Fruit fly (Drosophila melanogaster): ENCODE results near the gene CG4956.

DNA sequence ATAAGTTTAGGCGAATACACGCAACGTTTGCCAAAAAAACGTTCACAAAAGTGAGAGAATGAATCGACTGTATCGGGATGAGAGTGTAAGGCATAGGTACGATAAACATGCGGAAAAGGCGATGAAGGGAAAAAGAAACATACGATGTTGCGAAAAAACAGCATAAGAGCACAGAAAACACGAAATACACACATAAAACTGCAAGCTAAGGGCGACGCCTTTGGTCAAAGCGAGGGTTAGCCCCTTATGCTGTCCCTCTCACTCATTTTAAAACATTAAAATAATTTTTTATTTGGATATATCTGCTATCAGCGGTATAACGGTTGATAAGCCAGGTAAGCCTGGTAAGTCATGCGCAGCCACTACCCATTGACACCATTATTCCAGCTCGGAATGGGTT, 38.4 kb downstream of the CG4956 start:
- TF ChIP-seq CG10348 (GFP tag; IDR thresholded peaks at IDR 0.05): no peak
- TF ChIP-seq CG4496 (GFP tag; IDR thresholded peaks at IDR 0.05): no peak
- TF ChIP-seq CG8301 (tag; optimal IDR thresholded peaks at IDR 0.05): no peak
